Fruit fly (Drosophila melanogaster): Measurements from ENCODE around the gene CG9962.

Gene CG9962

dm6 chr2L:2653749-2654148, 6.2 kb upstream of the CG9962 start, which contains the start of gene Or23a:
TSS of gene Or23a (plus strand) at chr2L:2654049.
- TF ChIP-seq rn (GFP tag; IDR thresholded peaks at IDR 0.05): no peak

dm6 chr2L:2652746-2653145, 5.2 kb upstream of the CG9962 start, which contains the start of gene Prosbeta4R1:
TSS of gene Prosbeta4R1 (plus strand) at chr2L:2653046.
- no peak for TF ChIP-seq CG9948 (tag; optimal IDR thresholded peaks at IDR 0.05)
- no peak for TF ChIP-seq CG8159 (tag; optimal IDR thresholded peaks at IDR 0.05)
- no peak for TF ChIP-seq CG12605 (GFP tag; IDR thresholded peaks at IDR 0.05)
- no peak for TF ChIP-seq CG14655 (GFP tag; optimal IDR thresholded peaks at IDR 0.05)
- no peak for TF ChIP-seq Pif1B (GFP tag; optimal IDR thresholded peaks at IDR 0.05)
- no peak for TF ChIP-seq Pif1A (GFP tag; optimal IDR thresholded peaks at IDR 0.05)
- no peak for TF ChIP-seq CG10348 (GFP tag; IDR thresholded peaks at IDR 0.05)
- TF ChIP-seq CG32121 (GFP tag; IDR thresholded peaks at IDR 0.05): no peak
- no peak for TF ChIP-seq CG4496 (GFP tag; IDR thresholded peaks at IDR 0.05)
- no peak for TF ChIP-seq Ets98B (GFP tag; IDR thresholded peaks at IDR 0.05)
- no peak for TF ChIP-seq EcR (GFP tag; optimal IDR thresholded peaks at IDR 0.05)
- no peak for TF ChIP-seq rn (GFP tag; IDR thresholded peaks at IDR 0.05)
- no peak for TF ChIP-seq fd96Ca (GFP tag; IDR thresholded peaks at IDR 0.05)
- TF ChIP-seq gl (tag; optimal IDR thresholded peaks at IDR 0.05): no peak
- no peak for TF ChIP-seq CG8301 (tag; optimal IDR thresholded peaks at IDR 0.05)

dm6 chr2L:2652314-2652713, 4.8 kb upstream of the CG9962 start, which contains the start of gene CG33125:
TSS of gene CG33125 (minus strand) at chr2L:2652414.
- no peak for TF ChIP-seq CG8301 (tag; optimal IDR thresholded peaks at IDR 0.05)
- no peak for TF ChIP-seq CG13204 (GFP tag; optimal IDR thresholded peaks at IDR 0.05)
- no peak for TF ChIP-seq rn (GFP tag; IDR thresholded peaks at IDR 0.05)
- no peak for TF ChIP-seq fd96Ca (GFP tag; IDR thresholded peaks at IDR 0.05)
- no peak for TF ChIP-seq CG9948 (tag; optimal IDR thresholded peaks at IDR 0.05)
- no peak for TF ChIP-seq CG34367 (tag; optimal IDR thresholded peaks at IDR 0.05)

- TF ChIP-seq CG9948 (tag; optimal IDR thresholded peaks at IDR 0.05): no peak
- no peak for TF ChIP-seq CG14655 (GFP tag; optimal IDR thresholded peaks at IDR 0.05)
- no peak for TF ChIP-seq rn (GFP tag; IDR thresholded peaks at IDR 0.05)
- no peak for TF ChIP-seq CG13204 (GFP tag; optimal IDR thresholded peaks at IDR 0.05)
- TF ChIP-seq Pif1B (GFP tag; optimal IDR thresholded peaks at IDR 0.05): no peak
- no peak for TF ChIP-seq Pif1A (GFP tag; optimal IDR thresholded peaks at IDR 0.05)
- TF ChIP-seq Ets98B (GFP tag; IDR thresholded peaks at IDR 0.05): no peak
- TF ChIP-seq CG12605 (GFP tag; IDR thresholded peaks at IDR 0.05): no peak
- no peak for TF ChIP-seq CG8159 (tag; optimal IDR thresholded peaks at IDR 0.05)
- no peak for TF ChIP-seq CG10348 (GFP tag; IDR thresholded peaks at IDR 0.05)
- TF ChIP-seq Snoo (tag; optimal IDR thresholded peaks at IDR 0.05): no peak
- TF ChIP-seq CG17806 (tag; optimal IDR thresholded peaks at IDR 0.05): no peak
- no peak for TF ChIP-seq EcR (GFP tag; optimal IDR thresholded peaks at IDR 0.05)
These were observed 10.5 kb downstream of the CG9962 start for dm6 chr2L:2637002-2637377.

- TF ChIP-seq CG8301 (tag; optimal IDR thresholded peaks at IDR 0.05) (no peak), Ets98B (GFP tag; IDR thresholded peaks at IDR 0.05) (no peak), CG13204 (GFP tag; optimal IDR thresholded peaks at IDR 0.05) (no peak), Snoo (tag; optimal IDR thresholded peaks at IDR 0.05) (no peak), CG12605 (GFP tag; IDR thresholded peaks at IDR 0.05) (no peak), CG14655 (GFP tag; optimal IDR thresholded peaks at IDR 0.05) (no peak), CG32121 (GFP tag; IDR thresholded peaks at IDR 0.05) (no peak), CG10348 (GFP tag; IDR thresholded peaks at IDR 0.05) (no peak), rn (GFP tag; IDR thresholded peaks at IDR 0.05) (no peak), gl (tag; optimal IDR thresholded peaks at IDR 0.05) (no peak), D1 (tag; optimal IDR thresholded peaks at IDR 0.05) (no peak), EcR (GFP tag; optimal IDR thresholded peaks at IDR 0.05) (no peak), Pif1A (GFP tag; optimal IDR thresholded peaks at IDR 0.05) (no peak)
These were observed 11.1 kb downstream of the CG9962 start for dm6 chr2L:2636326-2637001.

dm6 chr2L:2628760-2629159, 18.8 kb downstream of the CG9962 start:
- TF ChIP-seq Pif1B (GFP tag; optimal IDR thresholded peaks at IDR 0.05): no peak
- no peak for TF ChIP-seq Ets98B (GFP tag; IDR thresholded peaks at IDR 0.05)
- TF ChIP-seq Snoo (tag; optimal IDR thresholded peaks at IDR 0.05): no peak
- TF ChIP-seq fd96Ca (GFP tag; IDR thresholded peaks at IDR 0.05): no peak
- TF ChIP-seq CG9948 (tag; optimal IDR thresholded peaks at IDR 0.05): no peak
- TF ChIP-seq rn (GFP tag; IDR thresholded peaks at IDR 0.05): no peak
- TF ChIP-seq D1 (tag; optimal IDR thresholded peaks at IDR 0.05): no peak
- TF ChIP-seq EcR (GFP tag; optimal IDR thresholded peaks at IDR 0.05): no peak
- TF ChIP-seq CG12605 (GFP tag; IDR thresholded peaks at IDR 0.05): no peak
- TF ChIP-seq gl (tag; optimal IDR thresholded peaks at IDR 0.05): no peak

dm6 chr2L:2627507-2627906, 20.0 kb downstream of the CG9962 start:
- TF ChIP-seq CG8301 (tag; optimal IDR thresholded peaks at IDR 0.05) (no peak), CG15710 (tag; optimal IDR thresholded peaks at IDR 0.05) (no peak), CG4496 (GFP tag; IDR thresholded peaks at IDR 0.05) (no peak)

Data from whole organism, pupa.